Fruit fly (Drosophila melanogaster) whole organism, embryonic: ENCODE data around the gene mxt.
A peak's percentile ranks its signal among the peaks of the same experiment; 100 is the strongest.

ENCODE experiments used
- B-H1 ChIP-seq: fragments of 200-800 bp; sonication (Bioruptor generic); IDR thresholded peaks from 3 replicates; pipeline ENCODE4 v1.3.6; 2022; ENCODE audit warnings: missing biosample characterization, missing genetic modification characterization
- CG11560 ChIP-seq: fragments of 200-800 bp; sonication (Bioruptor generic); IDR thresholded peaks from 3 replicates; pipeline ENCODE4 v1.3.6; 2022; ENCODE audit warnings: missing biosample characterization, missing genetic modification characterization
- CG12744 ChIP-seq: fragments of 200-800 bp; sonication (Bioruptor generic); optimal IDR thresholded peaks from 2 replicates; lab custom pipeline; 2016; ENCODE audit warnings: missing biosample characterization, missing genetic modification characterization
- CG13287 ChIP-seq: fragments of 200-800 bp; sonication (Bioruptor generic); IDR thresholded peaks from 2 replicates; pipeline ENCODE4 v1.3.6; 2022; ENCODE audit warnings: missing biosample characterization, missing genetic modification characterization; ENCODE audit not compliant: partially characterized antibody
- CG13894 ChIP-seq: fragments of 200-800 bp; sonication (Bioruptor generic); optimal IDR thresholded peaks from 3 replicates; lab custom pipeline; 2018; ENCODE audit warnings: missing biosample characterization, mild to moderate bottlenecking, missing genetic modification characterization, moderate library complexity
- CG14014 ChIP-seq: fragments of 200-800 bp; sonication (Bioruptor generic); IDR thresholded peaks from 2 replicates; pipeline ENCODE4 v1.3.6; 2022; ENCODE audit warnings: missing biosample characterization, missing genetic modification characterization
- CG14050 ChIP-seq: fragments of 200-800 bp; sonication (Bioruptor generic); IDR thresholded peaks from 3 replicates; pipeline ENCODE4 v1.3.6; 2022; ENCODE audit warnings: missing biosample characterization, missing genetic modification characterization
- CG15696 ChIP-seq: fragments of 200-800 bp; sonication (Bioruptor generic); optimal IDR thresholded peaks from 2 replicates; lab custom pipeline; 2019; ENCODE audit warnings: missing biosample characterization, mild to moderate bottlenecking, missing genetic modification characterization, moderate library complexity
- CG1603 ChIP-seq: fragments of 200-800 bp; sonication (Bioruptor generic); optimal IDR thresholded peaks from 2 replicates; lab custom pipeline; 2019; ENCODE audit warnings: missing biosample characterization, mild to moderate bottlenecking, missing genetic modification characterization, moderate library complexity
- CG17385 ChIP-seq: fragments of 200-800 bp; sonication (Bioruptor generic); optimal IDR thresholded peaks from 3 replicates; lab custom pipeline; 2018; ENCODE audit warnings: missing biosample characterization, mild to moderate bottlenecking, missing genetic modification characterization
- CG18476 ChIP-seq: fragments of 200-800 bp; sonication (Bioruptor generic); optimal IDR thresholded peaks from 2 replicates; lab custom pipeline; 2016; ENCODE audit warnings: missing biosample characterization, mild to moderate bottlenecking, missing genetic modification characterization
- CG2199 ChIP-seq: fragments of 200-800 bp; sonication (Bioruptor generic); IDR thresholded peaks from 3 replicates; pipeline ENCODE4 v1.3.6; 2022; ENCODE audit warnings: missing biosample characterization, missing genetic modification characterization
- CG31365 ChIP-seq: fragments of 200-800 bp; sonication (Bioruptor generic); optimal IDR thresholded peaks from 2 replicates; lab custom pipeline; 2018; ENCODE audit warnings: missing biosample characterization, mild to moderate bottlenecking, missing genetic modification characterization
- CG34224 ChIP-seq: fragments of 200-800 bp; sonication (Bioruptor generic); IDR thresholded peaks from 3 replicates; pipeline ENCODE4 v1.3.6; 2022; ENCODE audit warnings: missing biosample characterization, missing genetic modification characterization; ENCODE audit not compliant: partially characterized antibody
- CG4854 ChIP-seq: fragments of 200-800 bp; sonication (Bioruptor generic); optimal IDR thresholded peaks from 2 replicates; lab custom pipeline; 2016; ENCODE audit warnings: missing biosample characterization, missing genetic modification characterization, inconsistent platforms
- CG6272 ChIP-seq: fragments of 200-800 bp; sonication (Bioruptor generic); IDR thresholded peaks from 2 replicates; pipeline ENCODE4 v1.3.6; 2022; ENCODE audit warnings: missing biosample characterization, missing genetic modification characterization
- CG7271 ChIP-seq: fragments of 200-800 bp; sonication (Bioruptor generic); optimal IDR thresholded peaks from 2 replicates; lab custom pipeline; 2018; ENCODE audit warnings: missing biosample characterization, mild to moderate bottlenecking, missing genetic modification characterization, moderate library complexity
- CG7372 ChIP-seq: fragments of 200-800 bp; sonication (Bioruptor generic); IDR thresholded peaks from 2 replicates; pipeline ENCODE4 v1.3.6; 2022; ENCODE audit warnings: missing biosample characterization, missing genetic modification characterization
- Camta ChIP-seq: fragments of 200-800 bp; sonication (Bioruptor generic); optimal IDR thresholded peaks from 2 replicates; lab custom pipeline; 2016; ENCODE audit warnings: missing biosample characterization, missing genetic modification characterization
- Dfd ChIP-seq, 2 experiments: fragments of >200 bp; optimal IDR thresholded peaks; 2 replicates each; lab custom pipeline; 2017; ENCODE audit warnings: missing biosample characterization in 2 of 2, missing genetic modification characterization in 2 of 2
- Doc2 ChIP-seq: fragments of 200-800 bp; sonication (Bioruptor generic); IDR thresholded peaks from 2 replicates; pipeline ENCODE4 v1.3.6; 2022; ENCODE audit warnings: missing biosample characterization, missing genetic modification characterization
- Ets65A ChIP-seq: fragments of 200-800 bp; sonication (Bioruptor generic); peaks from one replicate; lab custom pipeline; 2016; ENCODE audit warnings: missing biosample characterization, missing genetic modification characterization
- Fer3 ChIP-seq: fragments of 200-800 bp; sonication (Bioruptor generic); optimal IDR thresholded peaks from 2 replicates; lab custom pipeline; 2018; ENCODE audit warnings: missing biosample characterization, mild to moderate bottlenecking, missing genetic modification characterization, moderate library complexity
- H2.0 ChIP-seq: fragments of 200-800 bp; sonication (Bioruptor generic); IDR thresholded peaks from 2 replicates; pipeline ENCODE4 v1.3.6; 2022; ENCODE audit warnings: missing biosample characterization, missing genetic modification characterization
- HLH4C ChIP-seq: fragments of 200-800 bp; sonication (Bioruptor generic); IDR thresholded peaks from 3 replicates; pipeline ENCODE4 v1.3.6; 2022; ENCODE audit warnings: missing biosample characterization, missing genetic modification characterization; ENCODE audit not compliant: partially characterized antibody
- Hmr ChIP-seq: fragments of 200-800 bp; sonication (Bioruptor generic); optimal IDR thresholded peaks from 3 replicates; lab custom pipeline; 2017; ENCODE audit warnings: mild to moderate bottlenecking, missing biosample characterization, missing genetic modification reagents, missing genetic modification characterization
- Lpt ChIP-seq: fragments of >200 bp; optimal IDR thresholded peaks from 2 replicates; lab custom pipeline; 2018; ENCODE audit warnings: missing biosample characterization, missing genetic modification characterization
- NFAT ChIP-seq: fragments of 200-800 bp; sonication (Bioruptor generic); IDR thresholded peaks from 2 replicates; pipeline ENCODE4 v1.3.6; 2022; ENCODE audit warnings: missing biosample characterization, missing genetic modification characterization
- Neu2 ChIP-seq: fragments of 200-800 bp; sonication (Bioruptor generic); optimal IDR thresholded peaks from 3 replicates; lab custom pipeline; 2016; ENCODE audit warnings: missing biosample characterization, missing genetic modification characterization, borderline replicate concordance
- Oaz ChIP-seq: fragments of 200-800 bp; sonication (Bioruptor generic); IDR thresholded peaks from 2 replicates; pipeline ENCODE4 v1.3.6; 2022; ENCODE audit warnings: missing biosample characterization, missing genetic modification characterization
- Ssrp ChIP-seq: fragments of 200-800 bp; sonication (Bioruptor generic); optimal IDR thresholded peaks from 2 replicates; lab custom pipeline; 2018; ENCODE audit warnings: missing biosample characterization, mild to moderate bottlenecking, missing genetic modification characterization, moderate library complexity
- Taf1 ChIP-seq: fragments of 200-800 bp; sonication (Bioruptor generic); IDR thresholded peaks from 2 replicates; pipeline ENCODE4 v1.3.6; 2022; ENCODE audit warnings: missing biosample characterization, missing genetic modification characterization
- ara ChIP-seq: fragments of 200-800 bp; sonication (Bioruptor generic); IDR thresholded peaks from 2 replicates; pipeline ENCODE4 v1.3.6; 2022; ENCODE audit warnings: missing biosample characterization, missing genetic modification characterization
- bowl ChIP-seq: fragments of 200-800 bp; sonication (Bioruptor generic); IDR thresholded peaks from 2 replicates; pipeline ENCODE4 v1.3.6; 2022; ENCODE audit warnings: missing biosample characterization, missing genetic modification characterization
- bsh ChIP-seq, 2 experiments: fragments of 200-800 bp; sonication (Bioruptor generic); optimal IDR thresholded peaks; 2 replicates each; lab custom pipeline; 2017 to 2018; ENCODE audit warnings: mild to moderate bottlenecking in 2 of 2, missing biosample characterization in 2 of 2, missing genetic modification characterization in 2 of 2, moderate library complexity in 1 of 2
- btn ChIP-seq: fragments of 200-800 bp; sonication (Bioruptor generic); optimal IDR thresholded peaks from 2 replicates; lab custom pipeline; 2016; ENCODE audit warnings: missing biosample characterization, missing genetic modification characterization
- eyg ChIP-seq: fragments of 200-800 bp; sonication (Bioruptor generic); optimal IDR thresholded peaks from 3 replicates; lab custom pipeline; 2016; ENCODE audit warnings: missing biosample characterization, missing genetic modification characterization
- fu2 ChIP-seq: fragments of 200-800 bp; sonication (Bioruptor generic); optimal IDR thresholded peaks from 2 replicates; lab custom pipeline; 2016; ENCODE audit warnings: missing biosample characterization, missing genetic modification characterization
- gem ChIP-seq: fragments of 200-800 bp; sonication (Bioruptor generic); optimal IDR thresholded peaks from 2 replicates; lab custom pipeline; 2019; ENCODE audit warnings: missing biosample characterization, mild to moderate bottlenecking, missing genetic modification characterization, moderate library complexity
- grn ChIP-seq: fragments of 200-800 bp; sonication (Bioruptor generic); optimal IDR thresholded peaks from 3 replicates; lab custom pipeline; 2017; ENCODE audit warnings: missing biosample characterization, missing genetic modification characterization
- mld ChIP-seq: fragments of 200-800 bp; sonication (Bioruptor generic); IDR thresholded peaks from 3 replicates; pipeline ENCODE4 v1.3.6; 2022; ENCODE audit warnings: missing biosample characterization, missing genetic modification characterization; ENCODE audit not compliant: partially characterized antibody
- prd ChIP-seq, 3 experiments: fragments of >200 bp in 2 of 3; fragments of 200-800 bp in 1 of 3; sonication (Bioruptor generic) in 1 of 3; optimal IDR thresholded peaks in 2 of 3; IDR thresholded peaks in 1 of 3; 2 replicates in 2 of 3; 3 replicates in 1 of 3; pipeline versions ENCODE4 v1.3.6 to Lab custom; 2017 to 2022; ENCODE audit warnings: missing biosample characterization in 1 of 3, missing genetic modification characterization in 1 of 3
- pzg ChIP-seq: fragments of 200-800 bp; sonication (Bioruptor generic); optimal IDR thresholded peaks from 3 replicates; lab custom pipeline; 2018; ENCODE audit warnings: missing biosample characterization, mild to moderate bottlenecking, missing genetic modification characterization, moderate library complexity
- sens ChIP-seq: fragments of 200-800 bp; sonication (Bioruptor generic); peaks from one replicate; lab custom pipeline; 2016; ENCODE audit warnings: missing biosample characterization, missing genetic modification characterization
- sim ChIP-seq: fragments of 200-800 bp; sonication (Bioruptor generic); IDR thresholded peaks from 2 replicates; pipeline ENCODE4 v1.3.6; 2022; ENCODE audit warnings: missing biosample characterization, missing genetic modification characterization
- stc ChIP-seq: fragments of 200-800 bp; sonication (Bioruptor generic); IDR thresholded peaks from 2 replicates; pipeline ENCODE4 v1.3.6; 2022; ENCODE audit warnings: missing biosample characterization, missing genetic modification characterization
- ttk ChIP-seq: fragments of 200-800 bp; sonication (Bioruptor generic); IDR thresholded peaks from 2 replicates; pipeline ENCODE4 v2.1.2; 2022; ENCODE audit warnings: missing biosample characterization, missing genetic modification characterization
- usp ChIP-seq: fragments of >200 bp; optimal IDR thresholded peaks from 2 replicates; lab custom pipeline; 2017; ENCODE audit warnings: missing biosample characterization, missing genetic modification characterization
- wdn ChIP-seq: fragments of 200-800 bp; sonication (Bioruptor generic); IDR thresholded peaks from 2 replicates; pipeline ENCODE4 v1.3.6; 2022; ENCODE audit warnings: missing biosample characterization, missing genetic modification characterization
- zen ChIP-seq: fragments of 200-800 bp; sonication (Bioruptor generic); optimal IDR thresholded peaks from 3 replicates; lab custom pipeline; 2018; ENCODE audit warnings: missing biosample characterization, mild to moderate bottlenecking, missing genetic modification characterization, moderate library complexity

The mxt gene

DNA sequence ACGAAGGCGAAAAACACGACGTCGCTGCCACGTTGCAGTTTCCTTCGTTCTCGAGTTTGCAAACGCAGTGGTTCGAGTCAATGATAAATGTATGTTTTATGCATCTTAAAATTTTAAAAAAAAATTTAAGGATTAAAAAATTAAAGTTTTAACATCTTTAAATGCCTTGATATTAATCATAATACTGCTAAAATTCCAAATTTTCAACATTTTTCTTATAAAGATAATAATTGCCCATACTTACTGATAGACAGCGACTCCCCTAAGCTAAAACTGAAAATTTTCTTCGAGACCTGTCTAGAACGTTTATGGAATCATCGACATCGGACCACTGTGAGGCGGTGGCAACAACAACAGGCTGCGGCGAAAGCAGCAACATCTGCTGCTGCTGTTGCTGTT, 25.8 kb downstream of the mxt start (continued):
- TF ChIP-seq pzg (GFP tag; lab: Kevin White, UChicago) (no peak), CG17385 (peak; percentile 64), CG34224 (GFP tag; lab: Robert Waterston, UW) (no peak), CG7271 (tag; lab: Kevin White, UChicago) (peak; percentile 5), eyg (no peak), Taf1 (peak; percentile 44), stc (GFP tag; lab: Robert Waterston, UW) (peak; percentile 42), CG4854 (peak; percentile 41), H2.0 (GFP tag; lab: Robert Waterston, UW) (peak; percentile 64; the same call in 1 of the 2 replicates), fu2 (no peak), zen (no peak), sim (GFP tag; lab: Robert Waterston, UW) (no peak), CG14014 (GFP tag; lab: Robert Waterston, UW) (peak; percentile 70), Hmr (peak; percentile 83), grn (GFP tag; lab: Kevin White, UChicago) (no peak), Fer3 (tag; lab: Kevin White, UChicago) (peak; percentile 78), CG6272 (GFP tag; lab: Robert Waterston, UW) (no peak), Ets65A (peak; percentile 95), btn (peak; percentile 5), gem (tag; lab: Kevin White, UChicago) (peak; percentile 82), ttk (GFP tag; lab: Robert Waterston, UW) (peak; percentile 30; the same call in 1 of the 2 replicates), wdn (GFP tag; lab: Robert Waterston, UW) (peak; percentile 51; the same call in 1 of the 2 replicates), CG31365 (no peak), CG13287 (GFP tag; lab: Robert Waterston, UW) (no peak), CG1603 (tag; lab: Kevin White, UChicago) (no peak), CG13894 (tag; lab: Kevin White, UChicago) (peak; percentile 80), Dfd (GFP tag; optimal IDR thresholded peaks at IDR 0.05; lab: Kevin White, UChicago) (no peak), CG2199 (no peak), bowl (GFP tag; lab: Robert Waterston, UW) (no peak; the same call in 1 of the 2 replicates), Neu2 (GFP tag; lab: Kevin White, UChicago) (no peak), sens (GFP tag; lab: Kevin White, UChicago) (peak; percentile 72), ara (GFP tag; lab: Robert Waterston, UW) (peak; percentile 57; the same call in 1 of the 2 replicates), NFAT (GFP tag; lab: Robert Waterston, UW) (peak; percentile 62; the same call in 1 of the 2 replicates), bsh (GFP tag; optimal IDR thresholded peaks at IDR 0.05; lab: Kevin White, UChicago) (peak; percentile 49 to 56), Camta (GFP tag; lab: Kevin White, UChicago) (peak; percentile 45), Oaz (no peak; the same call in 1 of the 2 replicates), CG15696 (tag; lab: Kevin White, UChicago) (peak; percentile 26), Doc2 (GFP tag; lab: Robert Waterston, UW) (no peak), Ssrp (peak; percentile 41), CG12744 (GFP tag; lab: Kevin White, UChicago) (no peak), HLH4C (GFP tag; lab: Robert Waterston, UW) (no peak), CG14050 (GFP tag; lab: Robert Waterston, UW) (peak; percentile 57), CG7372 (peak; percentile 75), usp (no peak), prd (optimal IDR thresholded peaks at IDR 0.05; lab: Kevin White, UChicago) (no peak), prd (GFP tag; IDR thresholded peaks at IDR 0.05; lab: Robert Waterston, UW) (peak; percentile 68), mld (no peak), CG18476 (GFP tag; lab: Kevin White, UChicago) (peak; percentile 65), CG11560 (tag; lab: Robert Waterston, UW) (peak; percentile 38; the same call in 1 of the 3 replicates), Lpt (GFP tag; lab: Kevin White, UChicago) (no peak), B-H1 (peak; percentile 31; the same call in 2 of the 3 replicates)
